Worm (Caenorhabditis elegans): ENCODE results near the gene C01C4.2.

- TF ChIP-seq fkh-10 (GFP tag; optimal IDR thresholded peaks at IDR 0.05) (peak; percentile 24), dve-1 (tag; optimal IDR thresholded peaks at IDR 0.05) (peak; percentile 70), unc-3 (GFP tag; conservative IDR thresholded peaks at IDR 0.05) (peak; percentile 90), unc-3 (tag; optimal IDR thresholded peaks at IDR 0.05) (peak; percentile 62), npax-4 (tag; optimal IDR thresholded peaks at IDR 0.05) (peak; percentile 78), ceh-18 (tag; optimal IDR thresholded peaks at IDR 0.05) (peak; percentile 75), pag-3 (tag; optimal IDR thresholded peaks at IDR 0.05; ENCODE audit: borderline replicate concordance) (peak; percentile 69), ama-1 (optimal IDR thresholded peaks at IDR 0.05) (no peak), Y22D7AL.16 (tag; optimal IDR thresholded peaks at IDR 0.05) (peak; percentile 82)
These were observed 17.3 kb upstream of the C01C4.2 start for ce11 chrX:3697623-3698022.
